Worm (Caenorhabditis elegans): ENCODE data around the gene F37C4.8.

The F37C4.8 gene

DNA sequence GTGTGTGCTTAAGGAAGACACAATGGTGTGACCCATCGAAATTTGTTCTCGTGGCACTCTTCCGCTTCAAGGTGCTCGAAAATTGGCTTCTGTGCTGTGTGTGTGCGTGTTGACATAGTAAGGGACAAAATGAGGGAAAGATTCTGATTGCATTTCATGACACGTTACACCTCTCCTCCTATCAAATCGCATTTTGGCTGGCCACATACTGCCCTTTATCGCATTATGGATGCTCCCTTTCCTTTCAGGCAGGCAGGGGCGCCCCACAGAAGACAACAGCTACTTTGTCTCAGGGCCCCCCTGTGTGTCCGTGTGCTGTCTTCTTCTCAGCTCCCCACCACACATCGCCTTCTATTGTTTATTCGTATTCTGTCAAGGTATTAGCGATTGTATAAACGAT, 33.5 kb downstream of the F37C4.8 start:
- TF ChIP-seq ztf-23 (GFP tag; IDR thresholded peaks at IDR 0.05): no peak
- no peak for TF ChIP-seq cog-1 (tag; optimal IDR thresholded peaks at IDR 0.05)
- no peak for TF ChIP-seq ztf-29 (GFP tag; IDR thresholded peaks at IDR 0.05)
- TF ChIP-seq med-1 (GFP tag; optimal IDR thresholded peaks at IDR 0.05; ENCODE audit: insufficient read depth): no peak
- TF ChIP-seq klf-2 (GFP tag; conservative IDR thresholded peaks at IDR 0.05): no peak
- no peak for TF ChIP-seq T22C8.4 (GFP tag; IDR thresholded peaks at IDR 0.05)
- TF ChIP-seq tab-1 (GFP tag; IDR thresholded peaks at IDR 0.05): no peak
- TF ChIP-seq ref-1 (GFP tag; conservative IDR thresholded peaks at IDR 0.05): no peak
- no peak for TF ChIP-seq flt-1 (GFP tag; IDR thresholded peaks at IDR 0.05)

DNA sequence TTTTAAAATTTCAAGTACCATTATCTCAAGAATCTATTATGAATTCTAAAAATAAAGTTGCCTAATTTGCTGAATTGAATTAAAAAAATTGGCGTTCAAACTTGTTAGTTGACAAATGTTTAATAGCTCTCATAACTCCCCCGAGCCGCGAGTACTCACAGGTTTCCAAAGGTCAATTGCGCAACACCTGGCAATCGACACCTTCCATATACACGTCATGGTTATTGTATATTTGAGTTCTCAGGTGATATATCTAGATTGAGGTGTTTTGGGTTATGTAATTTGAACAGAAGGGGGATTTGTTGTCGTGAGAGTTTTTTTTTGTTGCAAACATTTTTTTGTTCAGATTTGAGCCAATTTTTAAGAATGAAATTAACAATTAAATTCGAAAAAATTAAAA, 36.4 kb downstream of the F37C4.8 start:
- TF ChIP-seq ztf-23 (GFP tag; IDR thresholded peaks at IDR 0.05) (no peak), med-1 (GFP tag; optimal IDR thresholded peaks at IDR 0.05; ENCODE audit: insufficient read depth) (no peak), flt-1 (GFP tag; IDR thresholded peaks at IDR 0.05) (no peak), T22C8.4 (GFP tag; IDR thresholded peaks at IDR 0.05) (no peak), klf-2 (GFP tag; conservative IDR thresholded peaks at IDR 0.05) (no peak), ztf-29 (GFP tag; IDR thresholded peaks at IDR 0.05) (no peak), cog-1 (tag; optimal IDR thresholded peaks at IDR 0.05) (no peak), tab-1 (GFP tag; IDR thresholded peaks at IDR 0.05) (no peak), ref-1 (GFP tag; conservative IDR thresholded peaks at IDR 0.05) (no peak)

DNA sequence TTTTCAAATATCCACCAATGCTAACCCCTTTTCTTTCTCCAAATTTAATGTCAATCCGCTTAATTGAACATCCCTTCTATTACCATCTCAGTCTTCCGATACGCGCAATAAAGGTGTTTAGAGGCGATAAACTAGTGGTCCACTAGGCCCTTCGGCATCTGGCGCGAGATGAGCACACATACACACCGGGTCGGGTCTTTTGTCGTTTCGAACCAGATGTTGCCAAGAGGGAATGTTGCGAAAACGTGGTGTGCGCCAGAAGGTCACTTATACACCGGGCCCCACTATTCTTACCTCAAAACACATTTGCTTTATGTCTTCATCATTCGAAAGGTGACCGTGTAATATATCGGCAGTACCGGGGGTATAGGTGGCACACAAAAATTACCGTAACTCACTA, 37.0 kb downstream of the F37C4.8 start:
- TF ChIP-seq ref-1 (GFP tag; conservative IDR thresholded peaks at IDR 0.05): no peak
- no peak for TF ChIP-seq med-1 (GFP tag; optimal IDR thresholded peaks at IDR 0.05; ENCODE audit: insufficient read depth)
- TF ChIP-seq T22C8.4 (GFP tag; IDR thresholded peaks at IDR 0.05): peak; percentile 23; the same call in 1 of the 2 replicates
- TF ChIP-seq ztf-29 (GFP tag; IDR thresholded peaks at IDR 0.05): no peak
- TF ChIP-seq ztf-23 (GFP tag; IDR thresholded peaks at IDR 0.05): no peak

DNA sequence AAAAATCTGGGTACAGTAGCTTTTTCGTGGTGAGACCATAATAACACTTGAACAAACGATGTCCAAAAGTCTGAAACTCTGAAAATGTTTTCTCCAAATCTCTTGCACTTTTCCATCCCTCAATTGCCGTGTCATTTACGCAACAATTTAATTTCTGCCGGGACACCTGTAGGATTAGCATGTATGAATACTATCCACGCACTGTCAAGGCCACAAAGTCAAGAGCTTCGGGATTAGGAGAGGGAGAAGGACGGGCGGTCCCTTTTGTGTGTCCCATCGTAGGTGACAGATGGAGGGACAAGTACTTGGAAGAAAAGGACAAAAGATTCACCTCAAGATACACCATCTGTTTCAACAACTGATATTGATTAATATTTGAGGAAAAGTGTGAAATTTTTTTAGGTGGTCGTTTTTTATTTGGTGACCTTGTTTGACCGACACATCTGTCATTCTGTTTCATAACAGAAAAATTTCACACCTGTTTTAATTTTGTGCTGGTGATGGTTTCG, 37.9 kb downstream of the F37C4.8 start:
- no peak for TF ChIP-seq flt-1 (GFP tag; IDR thresholded peaks at IDR 0.05)
- no peak for TF ChIP-seq cog-1 (tag; optimal IDR thresholded peaks at IDR 0.05)
- TF ChIP-seq med-1 (GFP tag; optimal IDR thresholded peaks at IDR 0.05; ENCODE audit: insufficient read depth): no peak
- no peak for TF ChIP-seq ztf-23 (GFP tag; IDR thresholded peaks at IDR 0.05)
- TF ChIP-seq klf-2 (GFP tag; conservative IDR thresholded peaks at IDR 0.05): no peak
- no peak for TF ChIP-seq ztf-29 (GFP tag; IDR thresholded peaks at IDR 0.05)
- no peak for TF ChIP-seq ref-1 (GFP tag; conservative IDR thresholded peaks at IDR 0.05)
- TF ChIP-seq T22C8.4 (GFP tag; IDR thresholded peaks at IDR 0.05): no peak
- no peak for TF ChIP-seq tab-1 (GFP tag; IDR thresholded peaks at IDR 0.05)

DNA sequence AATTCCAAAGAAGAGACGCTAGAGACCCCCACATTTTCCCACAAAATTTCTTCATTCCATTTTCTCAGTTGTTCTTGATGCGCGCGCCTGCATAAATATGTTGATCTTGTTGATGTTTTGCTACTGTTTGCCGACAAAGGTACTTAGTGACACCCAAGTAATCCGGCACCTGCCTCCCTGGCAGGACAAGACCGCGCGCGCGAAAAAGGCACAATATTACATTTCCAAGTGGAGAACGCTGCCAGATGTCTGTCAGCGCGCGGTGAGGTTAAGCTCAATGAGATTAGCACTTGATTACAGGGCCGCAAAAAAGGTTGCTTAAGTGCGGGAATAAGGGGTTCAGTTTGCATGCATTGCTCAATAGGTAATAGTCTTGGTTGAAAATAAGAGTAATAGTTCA, 39.4 kb downstream of the F37C4.8 start:
- TF ChIP-seq klf-2 (GFP tag; conservative IDR thresholded peaks at IDR 0.05): no peak
- no peak for TF ChIP-seq ztf-29 (GFP tag; IDR thresholded peaks at IDR 0.05)
- no peak for TF ChIP-seq med-1 (GFP tag; optimal IDR thresholded peaks at IDR 0.05; ENCODE audit: insufficient read depth)
- TF ChIP-seq ref-1 (GFP tag; conservative IDR thresholded peaks at IDR 0.05): no peak
- TF ChIP-seq tab-1 (GFP tag; IDR thresholded peaks at IDR 0.05): no peak
- TF ChIP-seq ztf-23 (GFP tag; IDR thresholded peaks at IDR 0.05): no peak
- TF ChIP-seq T22C8.4 (GFP tag; IDR thresholded peaks at IDR 0.05): no peak

DNA sequence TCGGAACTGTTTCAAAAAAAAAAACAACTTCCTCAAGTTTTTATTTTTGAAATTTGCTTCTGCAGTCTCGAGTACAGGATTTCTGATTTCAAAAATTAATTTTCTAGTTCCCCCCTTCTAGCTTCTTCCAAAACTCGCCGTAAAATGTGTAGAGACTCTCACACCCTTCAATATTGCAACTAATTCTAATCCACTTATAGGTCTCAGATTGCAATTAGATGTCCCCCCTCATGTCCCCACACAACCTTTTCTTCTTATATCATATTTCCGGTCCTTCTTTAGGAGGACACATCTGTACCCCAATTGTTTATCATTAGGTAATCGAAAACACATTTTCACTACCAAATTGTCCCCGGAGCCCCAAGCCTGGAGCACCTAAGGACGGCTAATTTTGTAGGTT, 40.5 kb downstream of the F37C4.8 start:
- TF ChIP-seq T22C8.4 (GFP tag; IDR thresholded peaks at IDR 0.05) (no peak), ztf-29 (GFP tag; IDR thresholded peaks at IDR 0.05) (no peak), ref-1 (GFP tag; conservative IDR thresholded peaks at IDR 0.05) (no peak), med-1 (GFP tag; optimal IDR thresholded peaks at IDR 0.05; ENCODE audit: insufficient read depth) (no peak), klf-2 (GFP tag; conservative IDR thresholded peaks at IDR 0.05) (no peak)

DNA sequence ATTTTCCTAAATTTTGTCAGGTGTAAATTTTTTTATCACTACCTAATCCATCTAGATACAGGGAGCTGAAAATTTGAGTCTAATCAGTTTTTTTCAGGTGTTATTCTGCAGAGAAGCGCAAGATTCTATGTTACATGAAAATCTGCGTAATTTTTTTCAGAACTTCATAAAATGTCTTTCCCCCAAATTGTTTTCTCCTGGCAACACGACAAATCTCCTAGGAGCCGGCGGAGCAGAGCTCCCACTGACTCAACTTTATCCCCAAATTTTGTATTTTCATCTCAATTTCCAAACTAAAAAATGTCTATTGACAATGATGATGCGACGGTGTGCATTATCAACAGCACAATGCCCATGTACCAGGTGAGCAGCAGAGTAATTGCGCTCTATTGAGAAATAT, 41.6 kb downstream of the F37C4.8 start, which contains the start of gene F28F9.2:
Gene F28F9.2 (plus strand): TSS at position 301 of the 400 bp plus-strand sequence.
- TF ChIP-seq klf-2 (GFP tag; conservative IDR thresholded peaks at IDR 0.05) (no peak), ref-1 (GFP tag; conservative IDR thresholded peaks at IDR 0.05) (no peak), flt-1 (GFP tag; IDR thresholded peaks at IDR 0.05) (no peak), cog-1 (tag; optimal IDR thresholded peaks at IDR 0.05) (no peak), med-1 (GFP tag; optimal IDR thresholded peaks at IDR 0.05; ENCODE audit: insufficient read depth) (no peak), ztf-29 (GFP tag; IDR thresholded peaks at IDR 0.05) (no peak), tab-1 (GFP tag; IDR thresholded peaks at IDR 0.05) (no peak), ztf-23 (GFP tag; IDR thresholded peaks at IDR 0.05) (no peak), T22C8.4 (GFP tag; IDR thresholded peaks at IDR 0.05) (no peak)

DNA sequence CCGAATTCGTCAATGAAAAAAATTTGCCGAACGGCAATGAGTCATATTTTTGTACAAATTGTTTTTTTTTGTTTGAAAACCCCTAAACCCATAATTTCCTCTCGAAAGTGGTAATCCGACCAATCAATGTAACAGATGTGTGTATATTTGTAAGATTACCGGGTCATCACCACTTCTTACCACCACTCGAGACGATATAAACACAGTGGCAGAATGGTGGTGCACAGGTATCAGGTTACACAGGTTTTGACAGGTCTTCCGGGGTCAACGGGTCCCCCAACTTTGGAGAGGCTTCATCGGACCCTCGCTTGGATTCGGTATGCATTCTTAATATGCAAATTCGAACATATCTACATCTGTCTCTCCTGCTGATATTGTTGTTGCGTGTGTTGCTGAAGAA, 42.3 kb downstream of the F37C4.8 start:
- TF ChIP-seq ref-1 (GFP tag; conservative IDR thresholded peaks at IDR 0.05) (no peak), med-1 (GFP tag; optimal IDR thresholded peaks at IDR 0.05; ENCODE audit: insufficient read depth) (no peak), T22C8.4 (GFP tag; IDR thresholded peaks at IDR 0.05) (no peak), flt-1 (GFP tag; IDR thresholded peaks at IDR 0.05) (no peak), cog-1 (tag; optimal IDR thresholded peaks at IDR 0.05) (no peak), ztf-23 (GFP tag; IDR thresholded peaks at IDR 0.05) (no peak), ztf-29 (GFP tag; IDR thresholded peaks at IDR 0.05) (no peak), tab-1 (GFP tag; IDR thresholded peaks at IDR 0.05) (no peak), klf-2 (GFP tag; conservative IDR thresholded peaks at IDR 0.05) (no peak)

DNA sequence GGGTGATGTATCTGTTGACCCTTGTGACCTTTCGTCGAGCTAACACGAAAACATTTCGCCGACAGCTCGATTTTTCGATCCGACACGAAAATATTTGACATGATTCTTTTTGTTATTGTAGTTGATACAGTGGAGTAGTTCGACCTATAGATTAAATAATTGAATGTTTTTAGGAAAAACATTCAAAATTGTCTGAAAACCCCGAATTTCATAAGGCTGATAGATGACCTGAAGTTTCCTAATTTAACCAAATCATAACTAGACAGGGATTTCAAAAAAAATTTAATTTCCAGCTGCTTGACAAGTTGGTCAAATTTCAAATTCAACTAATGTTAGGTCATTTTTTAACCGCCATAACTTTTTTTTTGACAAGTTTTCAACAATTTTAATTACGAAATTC, 46.0 kb downstream of the F37C4.8 start, which contains the start of gene cal-3:
Gene cal-3 (minus strand): TSS at position 101 of the 400 bp plus-strand sequence.
- TF ChIP-seq T22C8.4 (GFP tag; IDR thresholded peaks at IDR 0.05) (no peak), ztf-29 (GFP tag; IDR thresholded peaks at IDR 0.05) (no peak), ref-1 (GFP tag; conservative IDR thresholded peaks at IDR 0.05) (no peak), klf-2 (GFP tag; conservative IDR thresholded peaks at IDR 0.05) (no peak), ztf-23 (GFP tag; IDR thresholded peaks at IDR 0.05) (no peak), cog-1 (tag; optimal IDR thresholded peaks at IDR 0.05) (no peak), flt-1 (GFP tag; IDR thresholded peaks at IDR 0.05) (no peak), tab-1 (GFP tag; IDR thresholded peaks at IDR 0.05) (no peak), med-1 (GFP tag; optimal IDR thresholded peaks at IDR 0.05; ENCODE audit: insufficient read depth) (no peak)

DNA sequence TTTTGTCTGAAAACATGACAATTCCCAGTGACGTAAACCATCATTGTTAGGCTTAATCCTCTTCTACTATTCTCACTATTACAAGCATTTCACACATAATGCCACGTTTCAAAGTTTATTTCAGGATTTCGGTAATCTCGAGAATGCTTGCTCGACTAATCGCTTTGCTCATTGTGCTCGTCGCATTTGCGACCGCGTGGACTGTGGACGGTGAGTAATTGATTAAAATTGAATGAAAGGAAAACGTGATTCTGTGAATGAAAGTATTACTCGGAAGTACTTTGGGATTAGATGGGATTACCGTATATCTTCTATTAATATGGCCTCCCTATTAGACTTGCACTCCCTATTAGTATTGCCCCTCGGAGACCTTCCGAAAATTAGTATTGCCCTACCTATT, 47.2 kb downstream of the F37C4.8 start:
- TF ChIP-seq ztf-23 (GFP tag; IDR thresholded peaks at IDR 0.05): no peak
- no peak for TF ChIP-seq tab-1 (GFP tag; IDR thresholded peaks at IDR 0.05)
- TF ChIP-seq klf-2 (GFP tag; conservative IDR thresholded peaks at IDR 0.05): no peak
- TF ChIP-seq flt-1 (GFP tag; IDR thresholded peaks at IDR 0.05): no peak
- TF ChIP-seq T22C8.4 (GFP tag; IDR thresholded peaks at IDR 0.05): no peak
- TF ChIP-seq ref-1 (GFP tag; conservative IDR thresholded peaks at IDR 0.05): no peak
- no peak for TF ChIP-seq cog-1 (tag; optimal IDR thresholded peaks at IDR 0.05)
- no peak for TF ChIP-seq ztf-29 (GFP tag; IDR thresholded peaks at IDR 0.05)
- TF ChIP-seq med-1 (GFP tag; optimal IDR thresholded peaks at IDR 0.05; ENCODE audit: insufficient read depth): no peak
